Worm (Caenorhabditis elegans) whole organism, midembryonic: ENCODE data around the gene fntb-1.

Experiments
- T22C8.4 ChIP-seq: fragments of 200-800 bp; sonication (Bioruptor generic); IDR thresholded peaks from 2 replicates; pipeline ENCODE4 v1.3.6; 2022; ENCODE audit warnings: missing genetic modification characterization, missing compliant biosample characterization
- cog-1 ChIP-seq: sonication (generic microtip); optimal IDR thresholded peaks from 2 replicates; lab custom pipeline; 2016; ENCODE audit warnings: missing genetic modification characterization, missing compliant biosample characterization
- flt-1 ChIP-seq: fragments of 200-800 bp; sonication (Bioruptor generic); IDR thresholded peaks from 2 replicates; pipeline ENCODE4 v1.3.6; 2022; ENCODE audit warnings: missing genetic modification characterization, missing compliant biosample characterization
- klf-2 ChIP-seq: fragments of 200-800 bp; sonication (Bioruptor generic); conservative IDR thresholded peaks from 2 replicates; pipeline ENCODE4 v1.3.6; 2022; ENCODE audit warnings: missing genetic modification reagents, missing genetic modification characterization, missing compliant biosample characterization
- med-1 ChIP-seq: sonication (generic microtip); optimal IDR thresholded peaks from 2 replicates; lab custom pipeline; 2017; ENCODE audit warnings: missing genetic modification characterization, mild to moderate bottlenecking, missing compliant biosample characterization, antibody characterized with exemption, missing genetic modification reagents; ENCODE audit not compliant: insufficient read depth
- ref-1 ChIP-seq: fragments of 200-800 bp; sonication (Bioruptor generic); conservative IDR thresholded peaks from 2 replicates; pipeline ENCODE4 v1.3.6; 2022; ENCODE audit warnings: missing genetic modification reagents, missing genetic modification characterization, missing compliant biosample characterization
- tab-1 ChIP-seq: fragments of 200-800 bp; sonication (Bioruptor generic); IDR thresholded peaks from 2 replicates; pipeline ENCODE4 v1.3.6; 2022; ENCODE audit warnings: missing genetic modification characterization, missing compliant biosample characterization
- ztf-23 ChIP-seq: fragments of 200-800 bp; sonication (Bioruptor generic); IDR thresholded peaks from 2 replicates; pipeline ENCODE4 v1.3.6; 2022; ENCODE audit warnings: missing genetic modification reagents, missing genetic modification characterization, missing compliant biosample characterization

DNA sequence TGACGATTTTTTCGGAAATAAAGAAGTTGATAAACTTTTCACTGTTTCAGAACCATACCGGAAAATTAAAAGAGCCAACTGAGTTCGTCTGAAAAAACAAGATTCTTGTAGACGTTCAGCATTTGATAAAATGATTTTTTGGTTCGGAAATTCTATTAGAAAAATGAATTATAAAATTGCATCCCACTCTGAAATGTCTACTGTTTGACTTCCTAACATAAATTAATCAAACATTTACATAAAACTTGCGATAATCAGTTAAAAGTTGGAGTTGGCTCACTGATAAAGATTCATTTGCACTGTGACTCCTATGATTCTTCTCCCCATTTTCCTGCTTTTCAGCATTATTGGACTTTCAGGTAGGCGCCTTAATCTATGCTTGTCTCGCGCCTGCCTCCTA lies 21.5 kb downstream of the fntb-1 start, which contains the start of gene clec-57:
- TF ChIP-seq ztf-23 (GFP tag; lab: Robert Waterston, UW) (no peak), tab-1 (GFP tag; lab: Robert Waterston, UW) (no peak), med-1 (GFP tag; lab: Kevin White, UChicago) (no peak), flt-1 (no peak), cog-1 (tag; lab: Kevin White, UChicago) (no peak), klf-2 (GFP tag; lab: Robert Waterston, UW) (no peak), ref-1 (no peak), T22C8.4 (GFP tag; lab: Robert Waterston, UW) (no peak)
